Worm (Caenorhabditis elegans): ENCODE data around the gene apx-1.

DNA sequence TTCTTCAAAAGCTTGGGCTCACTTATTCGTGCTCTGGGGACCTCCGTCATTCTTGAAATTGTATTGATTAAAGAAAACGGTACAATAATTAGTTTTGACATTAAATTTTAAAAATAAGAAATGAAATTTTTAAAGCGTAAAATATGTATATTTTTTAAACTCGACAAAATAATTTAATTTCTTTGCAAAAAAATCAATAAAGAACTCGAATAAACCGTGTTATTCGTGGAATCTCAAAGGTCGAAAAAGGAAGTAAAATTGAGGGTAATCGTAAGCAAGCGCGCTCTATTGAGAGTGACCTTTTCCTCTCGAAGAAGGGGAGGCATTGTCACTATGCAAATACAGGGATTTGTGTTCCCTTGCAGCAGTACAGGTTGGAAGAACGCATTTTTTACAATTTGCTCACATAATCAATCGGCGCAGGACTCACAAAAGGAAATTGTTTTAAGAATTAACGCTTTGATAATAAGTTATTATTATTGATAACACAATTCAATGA lies 15.0 kb upstream of the apx-1 start, which contains the start of gene Y73C8B.2:
- TF ChIP-seq dmd-4 (tag; optimal IDR thresholded peaks at IDR 0.05; ENCODE audit: borderline replicate concordance) (no peak), lin-11 (tag; optimal IDR thresholded peaks at IDR 0.05) (no peak), tbx-2 (tag; optimal IDR thresholded peaks at IDR 0.05) (no peak), fkh-10 (GFP tag; optimal IDR thresholded peaks at IDR 0.05) (no peak), npax-4 (tag; optimal IDR thresholded peaks at IDR 0.05) (no peak), pag-3 (tag; optimal IDR thresholded peaks at IDR 0.05; ENCODE audit: borderline replicate concordance) (no peak), unc-86 (tag; optimal IDR thresholded peaks at IDR 0.05) (no peak), ceh-14 (tag; optimal IDR thresholded peaks at IDR 0.05) (no peak), pha-2 (tag; optimal IDR thresholded peaks at IDR 0.05) (no peak), pqm-1 (tag; optimal IDR thresholded peaks at IDR 0.05) (no peak), nhr-11 (tag; optimal IDR thresholded peaks at IDR 0.05) (no peak), rnt-1 (tag; optimal IDR thresholded peaks at IDR 0.05) (no peak), syd-9 (tag; optimal IDR thresholded peaks at IDR 0.05) (no peak)

Data from whole organism, late embryonic.